Worm (Caenorhabditis elegans): ENCODE results near the gene ZK616.1.

- TF ChIP-seq lsy-2 (tag; optimal IDR thresholded peaks at IDR 0.05): no peak
- TF ChIP-seq fos-1 (tag; optimal IDR thresholded peaks at IDR 0.05): no peak
- TF ChIP-seq ama-1 (optimal IDR thresholded peaks at IDR 0.05): no peak
These were observed 10.8 kb upstream of the ZK616.1 start for ce11 chrIV:5389951-5390350.

All from whole organism, L1 larva.